Worm (Caenorhabditis elegans) whole organism, L3 larva: ENCODE measurements around the gene F13E9.11.

Experiments
- ceh-16 ChIP-seq: sonication (generic microtip); optimal IDR thresholded peaks from 2 replicates; lab custom pipeline; 2017; ENCODE audit warnings: missing biosample characterization, missing genetic modification characterization
- ceh-82 ChIP-seq: fragments of 150-350 bp; optimal IDR thresholded peaks from 2 replicates; lab custom pipeline; 2014; ENCODE audit warnings: missing biosample characterization, missing genetic modification characterization
- ceh-9 ChIP-seq: sonication (generic microtip); optimal IDR thresholded peaks from 2 replicates; lab custom pipeline; 2018; ENCODE audit warnings: missing biosample characterization, missing genetic modification characterization
- daf-12 ChIP-seq: fragments of 150-350 bp; optimal IDR thresholded peaks from 2 replicates; lab custom pipeline; 2014; ENCODE audit warnings: missing biosample characterization, missing genetic modification reagents, missing genetic modification characterization
- egl-27 ChIP-seq: sonication (generic microtip); optimal IDR thresholded peaks from 4 replicates; lab custom pipeline; 2017; ENCODE audit warnings: missing biosample characterization, missing genetic modification reagents, missing genetic modification characterization
- egl-5 ChIP-seq: fragments of 150-350 bp; optimal IDR thresholded peaks from 2 replicates; lab custom pipeline; 2017; ENCODE audit warnings: missing biosample characterization, missing genetic modification reagents, missing genetic modification characterization, inconsistent platforms
- elt-1 ChIP-seq: fragments of 150-350 bp; optimal IDR thresholded peaks from 2 replicates; lab custom pipeline; 2014; ENCODE audit warnings: missing biosample characterization, missing genetic modification characterization
- elt-2 ChIP-seq: sonication (generic microtip); optimal IDR thresholded peaks from 2 replicates; lab custom pipeline; 2016; ENCODE audit warnings: missing genetic modification reagents, mild to moderate bottlenecking, missing genetic modification characterization, missing compliant biosample characterization
- elt-3 ChIP-seq, 3 experiments: fragments of 150-350 bp in 1 of 3; sonication (generic microtip) in 2 of 3; optimal IDR thresholded peaks; 2 replicates in 2 of 3; 4 replicates in 1 of 3; lab custom pipeline; 2014 to 2017; ENCODE audit warnings: missing biosample characterization in 3 of 3, missing genetic modification characterization in 3 of 3
- fkh-10 ChIP-seq: sonication (generic microtip); optimal IDR thresholded peaks from 2 replicates; lab custom pipeline; 2017; ENCODE audit warnings: missing biosample characterization, missing genetic modification reagents, missing genetic modification characterization
- fos-1 ChIP-seq: fragments of 150-350 bp; optimal IDR thresholded peaks from 2 replicates; lab custom pipeline; 2014; ENCODE audit warnings: missing biosample characterization, missing genetic modification characterization
- jun-1 ChIP-seq: fragments of 150-350 bp; optimal IDR thresholded peaks from 2 replicates; lab custom pipeline; 2014; ENCODE audit warnings: missing biosample characterization, missing genetic modification reagents, missing genetic modification characterization
- lin-15B ChIP-seq: fragments of 150-350 bp; optimal IDR thresholded peaks from 2 replicates; lab custom pipeline; 2014; ENCODE audit warnings: missing biosample characterization, missing genetic modification characterization
- mml-1 ChIP-seq: fragments of 150-350 bp; sonication (generic microtip); optimal IDR thresholded peaks from 3 replicates; lab custom pipeline; 2014; ENCODE audit warnings: missing biosample characterization, missing genetic modification characterization
- nfya-1 ChIP-seq: sonication (generic microtip); optimal IDR thresholded peaks from 2 replicates; lab custom pipeline; 2017; ENCODE audit warnings: missing genetic modification characterization, mild to moderate bottlenecking, missing compliant biosample characterization, antibody characterized with exemption, moderate library complexity; ENCODE audit not compliant: insufficient read depth
- nhr-11 ChIP-seq: fragments of 150-350 bp; optimal IDR thresholded peaks from 2 replicates; lab custom pipeline; 2014; ENCODE audit warnings: missing biosample characterization, missing genetic modification characterization
- nhr-23 ChIP-seq: fragments of 150-350 bp; optimal IDR thresholded peaks from 2 replicates; lab custom pipeline; 2014; ENCODE audit warnings: missing biosample characterization, missing genetic modification reagents, missing genetic modification characterization
- nhr-237 ChIP-seq: fragments of 150-350 bp; optimal IDR thresholded peaks from 2 replicates; lab custom pipeline; 2014; ENCODE audit warnings: missing biosample characterization, missing genetic modification characterization
- nhr-25 ChIP-seq: sonication (generic microtip); optimal IDR thresholded peaks from 2 replicates; lab custom pipeline; 2017; ENCODE audit warnings: missing biosample characterization, missing genetic modification characterization
- nhr-28 ChIP-seq: fragments of 150-350 bp; optimal IDR thresholded peaks from 2 replicates; lab custom pipeline; 2014; ENCODE audit warnings: missing biosample characterization, missing genetic modification characterization
- nhr-43 ChIP-seq: sonication (generic microtip); optimal IDR thresholded peaks from 2 replicates; lab custom pipeline; 2016; ENCODE audit warnings: mild to moderate bottlenecking, missing genetic modification characterization, missing compliant biosample characterization; ENCODE audit not compliant: poor library complexity, severe bottlenecking
- nhr-76 ChIP-seq: fragments of 150-350 bp; sonication (generic microtip); optimal IDR thresholded peaks from 5 replicates; lab custom pipeline; 2014; ENCODE audit warnings: missing biosample characterization, missing genetic modification characterization
- nhr-77 ChIP-seq: fragments of 150-350 bp; optimal IDR thresholded peaks from 2 replicates; lab custom pipeline; 2014; ENCODE audit warnings: missing biosample characterization, missing genetic modification characterization
- pha-4 ChIP-seq: fragments of 150-350 bp; optimal IDR thresholded peaks from 2 replicates; lab custom pipeline; 2014; ENCODE audit warnings: missing biosample characterization, missing genetic modification reagents, missing genetic modification characterization
- pqm-1 ChIP-seq: fragments of 150-350 bp; optimal IDR thresholded peaks from 2 replicates; lab custom pipeline; 2017; ENCODE audit warnings: missing biosample characterization, missing genetic modification characterization, inconsistent platforms
- skn-1 ChIP-seq: fragments of 150-350 bp; optimal IDR thresholded peaks from 2 replicates; lab custom pipeline; 2014; ENCODE audit warnings: missing biosample characterization, missing genetic modification characterization
- tbx-2 ChIP-seq: sonication (generic microtip); optimal IDR thresholded peaks from 2 replicates; lab custom pipeline; 2016; ENCODE audit warnings: mild to moderate bottlenecking, missing genetic modification characterization, missing compliant biosample characterization
- unc-62 ChIP-seq: fragments of 150-350 bp; sonication (generic microtip); optimal IDR thresholded peaks from 4 replicates; lab custom pipeline; 2014; ENCODE audit warnings: missing biosample characterization, missing genetic modification reagents, missing genetic modification characterization
- ztf-11 ChIP-seq: fragments of 150-350 bp; optimal IDR thresholded peaks from 2 replicates; lab custom pipeline; 2014; ENCODE audit warnings: missing biosample characterization, missing genetic modification characterization

Gene F13E9.11

ce11 chrIV:10896512-10896911, 27.6 kb upstream of the F13E9.11 start, which contains the start of gene srlf-13:
Gene srlf-13 (minus strand): TSS chrIV:10896612.
- no peak for TF ChIP-seq tbx-2 (tag; lab: Kevin White, UChicago)
- no peak for TF ChIP-seq ceh-16
- TF ChIP-seq pqm-1 (tag; lab: Kevin White, UChicago): no peak
- TF ChIP-seq nhr-43 (tag; lab: Kevin White, UChicago): no peak
- no peak for TF ChIP-seq nhr-77 (tag; lab: Kevin White, UChicago)
- no peak for TF ChIP-seq ztf-11 (tag; lab: Kevin White, UChicago)
- TF ChIP-seq ceh-82 (tag; lab: Kevin White, UChicago): no peak
- no peak for TF ChIP-seq nhr-237 (tag; lab: Kevin White, UChicago)
- TF ChIP-seq egl-5 (tag; lab: Kevin White, UChicago): no peak
- TF ChIP-seq egl-27 (tag; lab: Kevin White, UChicago): no peak
- TF ChIP-seq elt-2 (tag; lab: Kevin White, UChicago): no peak

ce11 chrIV:10894255-10894654, 25.3 kb upstream of the F13E9.11 start, which contains the start of gene srlf-14:
Gene srlf-14 (minus strand): TSS chrIV:10894355.
- no peak for TF ChIP-seq pha-4 (tag; lab: Kevin White, UChicago)

- no peak for TF ChIP-seq nhr-11 (tag; lab: Kevin White, UChicago)
- TF ChIP-seq elt-1 (tag; lab: Kevin White, UChicago): no peak
- no peak for TF ChIP-seq ztf-11 (tag; lab: Kevin White, UChicago)
- no peak for TF ChIP-seq ceh-9 (tag; lab: Kevin White, UChicago)
- no peak for TF ChIP-seq fos-1
- TF ChIP-seq nhr-76: no peak
These were observed 23.1 kb upstream of the F13E9.11 start, which contains the start of gene srlf-12 for ce11 chrIV:10891993-10892392. Gene srlf-12 (minus strand): TSS chrIV:10892093.

ce11 chrIV:10889820-10890462, 21.0 kb upstream of the F13E9.11 start, which contains the start of gene F13E9.15:
Gene F13E9.15 (minus strand): TSS chrIV:10889870.
- TF ChIP-seq ceh-16 (no peak), mml-1 (tag; lab: Kevin White, UChicago) (no peak), egl-27 (tag; lab: Kevin White, UChicago) (no peak)

ce11 chrIV:10887285-10887684, 18.4 kb upstream of the F13E9.11 start, which contains the start of gene F13E9.16:
Gene F13E9.16 (minus strand): TSS chrIV:10887385.
- TF ChIP-seq nhr-77 (tag; lab: Kevin White, UChicago): no peak
- TF ChIP-seq elt-2 (tag; lab: Kevin White, UChicago): no peak
- TF ChIP-seq elt-3 (tag; optimal IDR thresholded peaks at IDR 0.05; lab: Kevin White, UChicago): no peak
- no peak for TF ChIP-seq nfya-1
- TF ChIP-seq lin-15B (tag; lab: Kevin White, UChicago): no peak
- TF ChIP-seq mml-1 (tag; lab: Kevin White, UChicago): no peak
- TF ChIP-seq fkh-10: no peak
- no peak for TF ChIP-seq tbx-2 (tag; lab: Kevin White, UChicago)
- no peak for TF ChIP-seq jun-1 (tag; lab: Kevin White, UChicago)
- TF ChIP-seq nhr-25 (tag; lab: Kevin White, UChicago): no peak
- TF ChIP-seq, all 47 proteins: peak for 0

ce11 chrIV:10885915-10886314, 17.0 kb upstream of the F13E9.11 start, which contains the start of gene srlf-11:
Gene srlf-11 (minus strand): TSS chrIV:10886015.
- TF ChIP-seq elt-1 (tag; lab: Kevin White, UChicago): no peak
- no peak for TF ChIP-seq daf-12
- no peak for TF ChIP-seq nhr-77 (tag; lab: Kevin White, UChicago)
- TF ChIP-seq pha-4 (tag; lab: Kevin White, UChicago): no peak
- no peak for TF ChIP-seq nhr-28
- no peak for TF ChIP-seq elt-2 (tag; lab: Kevin White, UChicago)
- no peak for TF ChIP-seq nhr-23
- TF ChIP-seq ztf-11 (tag; lab: Kevin White, UChicago): no peak
- no peak for TF ChIP-seq nfya-1
- TF ChIP-seq fkh-10: no peak

ce11 chrIV:10884263-10884662, 15.3 kb upstream of the F13E9.11 start, which contains the start of gene F13E9.5:
Gene F13E9.5 (minus strand): TSS chrIV:10884363.
- TF ChIP-seq skn-1 (no peak), nhr-23 (no peak), nhr-76 (no peak), daf-12 (no peak), elt-3 (tag; optimal IDR thresholded peaks at IDR 0.05; lab: Kevin White, UChicago) (no peak), elt-2 (tag; lab: Kevin White, UChicago) (no peak), unc-62 (GFP tag; lab: Kevin White, UChicago) (no peak), ceh-16 (no peak)
